Worm (Caenorhabditis elegans) whole organism, young adult: ENCODE measurements around the gene ubxn-6.
A peak's percentile ranks its signal among the peaks of the same experiment; 100 is the strongest.

Experiments used
- B0019.2 ChIP-seq: fragments of 200-800 bp; sonication (Bioruptor generic); conservative IDR thresholded peaks from 2 replicates; pipeline ENCODE4 v1.3.6; 2022; ENCODE audit warnings: missing genetic modification reagents, missing genetic modification characterization, missing compliant biosample characterization
- B0261.1 ChIP-seq: sonication (generic microtip); optimal IDR thresholded peaks from 2 replicates; lab custom pipeline; 2016; ENCODE audit warnings: mild to moderate bottlenecking, missing genetic modification characterization, moderate library complexity, missing compliant biosample characterization
- D2030.7 ChIP-seq: fragments of 200-800 bp; sonication (Bioruptor generic); IDR thresholded peaks from 2 replicates; pipeline ENCODE4 v1.3.6; 2022; ENCODE audit warnings: missing genetic modification reagents, missing genetic modification characterization, missing compliant biosample characterization
- F22D6.2 ChIP-seq: sonication (generic microtip); optimal IDR thresholded peaks from 2 replicates; lab custom pipeline; 2016; ENCODE audit warnings: mild to moderate bottlenecking, missing genetic modification characterization, missing compliant biosample characterization
- F33H1.4 ChIP-seq: fragments of 200-800 bp; sonication (Bioruptor generic); IDR thresholded peaks from 2 replicates; pipeline ENCODE4 v1.3.6; 2022; ENCODE audit warnings: missing genetic modification reagents, missing genetic modification characterization, missing compliant biosample characterization
- F49E8.2 ChIP-seq: sonication (generic microtip); optimal IDR thresholded peaks from 3 replicates; lab custom pipeline; 2017; ENCODE audit warnings: missing genetic modification characterization, mild to moderate bottlenecking, missing compliant biosample characterization, antibody characterized with exemption, moderate library complexity; ENCODE audit not compliant: insufficient read depth
- F52B5.7 ChIP-seq: sonication (generic microtip); optimal IDR thresholded peaks from 2 replicates; lab custom pipeline; 2016; ENCODE audit warnings: mild to moderate bottlenecking, missing genetic modification characterization, missing compliant biosample characterization
- F57C9.4 ChIP-seq: sonication (generic microtip); optimal IDR thresholded peaks from 2 replicates; lab custom pipeline; 2017; ENCODE audit warnings: mild to moderate bottlenecking, missing genetic modification characterization, missing compliant biosample characterization
- T07F8.4 ChIP-seq: sonication (generic microtip); optimal IDR thresholded peaks from 2 replicates; lab custom pipeline; 2016; ENCODE audit warnings: mild to moderate bottlenecking, missing genetic modification characterization, moderate library complexity, missing compliant biosample characterization
- Y53G8AR.9 ChIP-seq: fragments of 200-800 bp; sonication (Bioruptor generic); conservative IDR thresholded peaks from 2 replicates; pipeline ENCODE4 v1.3.6; 2022; ENCODE audit warnings: missing genetic modification reagents, missing genetic modification characterization, missing compliant biosample characterization
- Y67H2A.10 ChIP-seq: fragments of 200-800 bp; sonication (Bioruptor generic); conservative IDR thresholded peaks from 2 replicates; pipeline ENCODE4 v1.3.6; 2022; ENCODE audit warnings: missing genetic modification reagents, missing genetic modification characterization, missing compliant biosample characterization
- athp-1 ChIP-seq: sonication (generic microtip); optimal IDR thresholded peaks from 2 replicates; lab custom pipeline; 2017; ENCODE audit warnings: mild to moderate bottlenecking, missing genetic modification characterization, missing compliant biosample characterization
- attf-3 ChIP-seq: fragments of 200-800 bp; sonication (Bioruptor generic); conservative IDR thresholded peaks from 2 replicates; pipeline ENCODE4 v1.3.6; 2022; ENCODE audit warnings: missing genetic modification reagents, missing genetic modification characterization, missing compliant biosample characterization
- attf-6 ChIP-seq: fragments of 200-800 bp; sonication (Bioruptor generic); IDR thresholded peaks from 2 replicates; pipeline ENCODE4 v1.3.6; 2022; ENCODE audit warnings: missing genetic modification reagents, missing genetic modification characterization, missing compliant biosample characterization
- ccch-3 ChIP-seq: fragments of 200-800 bp; sonication (Bioruptor generic); optimal IDR thresholded peaks from 2 replicates; lab custom pipeline; 2018; ENCODE audit warnings: mild to moderate bottlenecking, missing genetic modification characterization, missing compliant biosample characterization
- cebp-1 ChIP-seq, 2 experiments: fragments of 200-800 bp in 1 of 2; sonication (Bioruptor generic) in 1 of 2; sonication (generic microtip) in 1 of 2; IDR thresholded peaks in 1 of 2; optimal IDR thresholded peaks in 1 of 2; 2 replicates each; pipeline versions ENCODE4 v1.3.6 to Lab custom; 2017 to 2022; ENCODE audit warnings: missing compliant biosample characterization in 2 of 2, missing genetic modification characterization in 2 of 2, mild to moderate bottlenecking in 1 of 2, missing genetic modification reagents in 1 of 2, moderate library complexity in 1 of 2
- ceh-27 ChIP-seq: fragments of 200-800 bp; sonication (Bioruptor generic); optimal IDR thresholded peaks from 2 replicates; lab custom pipeline; 2018; ENCODE audit warnings: mild to moderate bottlenecking, missing genetic modification characterization, moderate library complexity, missing compliant biosample characterization
- ceh-40 ChIP-seq: fragments of 200-800 bp; sonication (Bioruptor generic); IDR thresholded peaks from 2 replicates; pipeline ENCODE4 v1.3.6; 2022; ENCODE audit warnings: missing genetic modification characterization, missing compliant biosample characterization
- ceh-58 ChIP-seq: fragments of 200-800 bp; sonication (Bioruptor generic); IDR thresholded peaks from 2 replicates; pipeline ENCODE4 v1.3.6; 2022; ENCODE audit warnings: missing genetic modification characterization, missing compliant biosample characterization
- ceh-79 ChIP-seq: sonication (generic microtip); optimal IDR thresholded peaks from 2 replicates; lab custom pipeline; 2017; ENCODE audit warnings: mild to moderate bottlenecking, missing genetic modification characterization, missing compliant biosample characterization
- die-1 ChIP-seq: sonication (generic microtip); optimal IDR thresholded peaks from 2 replicates; lab custom pipeline; 2016; ENCODE audit warnings: missing genotype, mild to moderate bottlenecking, missing genetic modification characterization, missing compliant biosample characterization
- ekl-4 ChIP-seq: fragments of 200-800 bp; sonication (Bioruptor generic); IDR thresholded peaks from 2 replicates; pipeline ENCODE4 v1.3.6; 2022; ENCODE audit warnings: missing genetic modification reagents, missing genetic modification characterization, missing compliant biosample characterization
- ets-4 ChIP-seq: fragments of 200-800 bp; sonication (Bioruptor generic); optimal IDR thresholded peaks from 2 replicates; lab custom pipeline; 2018; ENCODE audit warnings: mild to moderate bottlenecking, missing genetic modification characterization, missing compliant biosample characterization
- fkh-3 ChIP-seq: sonication (generic microtip); optimal IDR thresholded peaks from 2 replicates; lab custom pipeline; 2016; ENCODE audit warnings: mild to moderate bottlenecking, missing genetic modification characterization, missing compliant biosample characterization
- gei-17 ChIP-seq: fragments of 200-800 bp; sonication (Bioruptor generic); optimal IDR thresholded peaks from 2 replicates; lab custom pipeline; 2018; ENCODE audit warnings: mild to moderate bottlenecking, missing genetic modification characterization, missing compliant biosample characterization
- hrde-1 ChIP-seq: sonication (generic microtip); optimal IDR thresholded peaks from 2 replicates; lab custom pipeline; 2016; ENCODE audit warnings: missing genetic modification characterization, mild to moderate bottlenecking, missing compliant biosample characterization, moderate library complexity, missing genotype, missing genetic modification reagents, borderline replicate concordance
- let-526 ChIP-seq: fragments of 200-800 bp; sonication (Bioruptor generic); IDR thresholded peaks from 2 replicates; pipeline ENCODE4 v1.3.6; 2022; ENCODE audit warnings: missing genetic modification reagents, missing genetic modification characterization, missing compliant biosample characterization
- let-607 ChIP-seq, 2 experiments: fragments of 200-800 bp in 1 of 2; sonication (Bioruptor generic) in 1 of 2; sonication (generic microtip) in 1 of 2; optimal IDR thresholded peaks; 2 replicates each; lab custom pipeline; 2016 to 2018; ENCODE audit warnings: mild to moderate bottlenecking in 2 of 2, missing compliant biosample characterization in 2 of 2, missing genetic modification characterization in 2 of 2, moderate library complexity in 2 of 2, missing genotype in 1 of 2
- lin-26 ChIP-seq: fragments of 200-800 bp; sonication (Bioruptor generic); IDR thresholded peaks from 2 replicates; pipeline ENCODE4 v1.3.6; 2022; ENCODE audit warnings: missing genetic modification reagents, missing genetic modification characterization, missing compliant biosample characterization
- madf-10 ChIP-seq: sonication (generic microtip); optimal IDR thresholded peaks from 2 replicates; lab custom pipeline; 2016; ENCODE audit warnings: mild to moderate bottlenecking, missing genetic modification characterization, missing compliant biosample characterization
- madf-3 ChIP-seq: fragments of 200-800 bp; sonication (Bioruptor generic); IDR thresholded peaks from 2 replicates; pipeline ENCODE4 v1.3.6; 2022; ENCODE audit warnings: missing genetic modification reagents, missing genetic modification characterization, missing compliant biosample characterization
- madf-6 ChIP-seq: fragments of 200-800 bp; sonication (Bioruptor generic); IDR thresholded peaks from 2 replicates; pipeline ENCODE4 v1.3.6; 2022; ENCODE audit warnings: missing genetic modification reagents, missing genetic modification characterization, missing compliant biosample characterization
- nfyb-1 ChIP-seq: fragments of 200-800 bp; sonication (Bioruptor generic); IDR thresholded peaks from 2 replicates; pipeline ENCODE4 v1.3.6; 2022; ENCODE audit warnings: missing genetic modification reagents, missing genetic modification characterization, missing compliant biosample characterization
- nhr-179 ChIP-seq: sonication (generic microtip); optimal IDR thresholded peaks from 2 replicates; lab custom pipeline; 2016; ENCODE audit warnings: mild to moderate bottlenecking, missing genetic modification characterization, missing compliant biosample characterization
- nhr-90 ChIP-seq: sonication (generic microtip); optimal IDR thresholded peaks from 2 replicates; lab custom pipeline; 2016; ENCODE audit warnings: missing genotype, mild to moderate bottlenecking, missing genetic modification characterization, missing compliant biosample characterization
- pbrm-1 ChIP-seq: fragments of 200-800 bp; sonication (Bioruptor generic); IDR thresholded peaks from 2 replicates; pipeline ENCODE4 v1.3.6; 2022; ENCODE audit warnings: missing genetic modification reagents, missing genetic modification characterization, missing compliant biosample characterization
- pha-4 ChIP-seq: fragments of 150-350 bp; sonication (generic microtip); optimal IDR thresholded peaks from 2 replicates; lab custom pipeline; 2014; ENCODE audit warnings: missing biosample characterization, missing genetic modification reagents, missing genetic modification characterization
- rcor-1 ChIP-seq: fragments of 200-800 bp; sonication (Bioruptor generic); IDR thresholded peaks from 2 replicates; pipeline ENCODE4 v1.3.6; 2022; ENCODE audit warnings: missing genetic modification reagents, missing genetic modification characterization, missing compliant biosample characterization
- repo-1 ChIP-seq: sonication (generic microtip); optimal IDR thresholded peaks from 2 replicates; lab custom pipeline; 2017; ENCODE audit warnings: mild to moderate bottlenecking, missing genetic modification characterization, missing compliant biosample characterization
- snpc-1.1 ChIP-seq: sonication (generic microtip); optimal IDR thresholded peaks from 2 replicates; lab custom pipeline; 2017; ENCODE audit warnings: missing genetic modification characterization, mild to moderate bottlenecking, missing compliant biosample characterization, antibody characterized with exemption, moderate library complexity, missing genotype, missing genetic modification reagents; ENCODE audit not compliant: insufficient read depth
- snpc-1.3 ChIP-seq: sonication (generic microtip); optimal IDR thresholded peaks from 2 replicates; lab custom pipeline; 2017; ENCODE audit warnings: missing genetic modification characterization, mild to moderate bottlenecking, missing compliant biosample characterization, antibody characterized with exemption, moderate library complexity, missing genotype, missing genetic modification reagents; ENCODE audit not compliant: insufficient read depth
- xnd-1 ChIP-seq: sonication (generic microtip); optimal IDR thresholded peaks from 2 replicates; lab custom pipeline; 2016; ENCODE audit warnings: missing genotype, missing genetic modification reagents, missing genetic modification characterization, missing compliant biosample characterization
- ztf-22 ChIP-seq: fragments of 200-800 bp; sonication (Bioruptor generic); optimal IDR thresholded peaks from 2 replicates; lab custom pipeline; 2018; ENCODE audit warnings: mild to moderate bottlenecking, missing genetic modification characterization, moderate library complexity, missing compliant biosample characterization

ubxn-6 gene

DNA sequence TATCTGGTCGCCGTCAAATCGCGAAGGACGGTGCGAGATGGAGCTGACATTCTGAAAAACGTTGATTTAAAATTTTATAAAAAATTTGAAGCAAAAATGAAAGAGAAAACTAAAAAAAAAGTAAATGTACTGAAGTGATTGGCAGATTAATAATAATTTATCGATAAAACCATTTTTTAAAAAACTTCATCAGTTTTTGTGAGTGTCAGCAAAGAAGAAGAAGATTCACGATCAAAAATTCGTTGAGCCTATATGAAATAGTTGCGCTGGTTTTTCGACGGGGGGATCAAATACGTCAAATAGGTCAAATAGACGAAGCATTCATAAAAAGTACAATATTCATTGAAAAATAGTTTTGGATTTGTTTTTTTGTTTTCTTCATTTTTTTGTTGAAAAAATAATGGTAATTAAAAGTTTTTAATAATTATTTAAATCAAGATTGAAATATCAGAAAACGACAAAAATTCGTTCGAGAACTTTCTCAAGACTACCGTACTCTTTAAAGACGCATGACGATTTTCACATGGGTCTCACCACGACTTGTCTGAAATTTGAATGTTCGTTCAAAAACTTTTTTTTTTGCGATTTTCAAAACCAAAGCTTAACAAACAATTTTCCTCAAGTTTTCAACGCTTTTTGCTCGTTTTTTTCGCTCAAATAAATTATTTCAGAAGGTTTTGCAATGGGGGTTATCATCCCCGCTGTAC is 48.8 kb downstream of the ubxn-6 start, which contains the start of the genes memi-1 and cyp-31A3 (continued):
- TF ChIP-seq nhr-179 (tag; lab: Kevin White, UChicago) (no peak), ztf-22 (GFP tag; lab: Kevin White, UChicago) (no peak), D2030.7 (GFP tag; lab: Robert Waterston, UW) (peak; percentile 82), athp-1 (tag; lab: Kevin White, UChicago) (no peak), gei-17 (GFP tag; lab: Kevin White, UChicago) (no peak), Y67H2A.10 (GFP tag; lab: Robert Waterston, UW) (no peak), let-526 (GFP tag; lab: Robert Waterston, UW) (no peak), ceh-27 (GFP tag; lab: Kevin White, UChicago) (no peak), madf-10 (tag; lab: Kevin White, UChicago) (no peak), snpc-1.1 (tag; lab: Kevin White, UChicago) (peak; percentile 46), pbrm-1 (GFP tag; lab: Robert Waterston, UW) (peak; percentile 44; the same call in 1 of the 2 replicates), ceh-40 (GFP tag; lab: Robert Waterston, UW) (no peak), attf-3 (GFP tag; lab: Robert Waterston, UW) (no peak), F33H1.4 (GFP tag; lab: Robert Waterston, UW) (peak; percentile 97), madf-3 (GFP tag; lab: Robert Waterston, UW) (0 out of 2 replicates have a peak, but pooled peaks have one; percentile 31), nfyb-1 (GFP tag; lab: Robert Waterston, UW) (no peak), T07F8.4 (tag; lab: Kevin White, UChicago) (no peak), cebp-1 (GFP tag; IDR thresholded peaks at IDR 0.05; lab: Robert Waterston, UW) (no peak), cebp-1 (tag; optimal IDR thresholded peaks at IDR 0.05; lab: Kevin White, UChicago) (no peak), repo-1 (tag; lab: Kevin White, UChicago) (no peak), F22D6.2 (tag; lab: Kevin White, UChicago) (no peak), snpc-1.3 (tag; lab: Kevin White, UChicago) (peak; percentile 52), nhr-90 (tag; lab: Kevin White, UChicago) (no peak), hrde-1 (no peak), fkh-3 (no peak), B0261.1 (tag; lab: Kevin White, UChicago) (no peak), pha-4 (tag; lab: Kevin White, UChicago) (no peak), let-607 (tag; optimal IDR thresholded peaks at IDR 0.05; lab: Kevin White, UChicago) (no peak), F49E8.2 (tag; lab: Kevin White, UChicago) (no peak), ceh-79 (tag; lab: Kevin White, UChicago) (no peak), xnd-1 (tag; lab: Kevin White, UChicago) (peak; percentile 86), F52B5.7 (tag; lab: Kevin White, UChicago) (no peak), ceh-58 (no peak), ekl-4 (GFP tag; lab: Robert Waterston, UW) (peak; percentile 75), ets-4 (GFP tag; lab: Kevin White, UChicago) (no peak)

DNA sequence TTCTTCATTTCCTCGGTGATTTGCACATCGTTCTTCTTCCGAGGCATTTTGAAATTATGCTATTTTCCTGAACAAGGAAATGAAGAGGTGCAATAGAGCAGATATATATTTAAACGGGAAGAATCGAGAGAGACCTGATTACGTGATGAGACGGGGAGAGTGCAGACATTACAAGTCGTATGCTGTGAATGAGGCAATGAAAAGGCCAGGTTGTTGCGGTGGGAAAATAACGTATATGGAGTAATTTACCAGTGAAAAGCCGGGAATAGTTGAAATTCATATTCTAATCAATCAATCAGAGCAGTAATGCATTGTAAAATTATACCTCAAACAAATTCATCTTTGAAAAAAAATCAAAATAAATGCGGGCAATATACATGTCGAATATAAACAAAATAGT is 50.6 kb downstream of the ubxn-6 start, which contains the start of gene Y17G9B.8:
Gene Y17G9B.8 (minus strand): TSS at position 182 of the 400 bp plus-strand sequence.
- no peak for TF ChIP-seq ceh-58
- no peak for TF ChIP-seq let-526 (GFP tag; lab: Robert Waterston, UW)
- no peak for TF ChIP-seq ccch-3
- TF ChIP-seq B0019.2 (GFP tag; lab: Robert Waterston, UW): no peak
- no peak for TF ChIP-seq F33H1.4 (GFP tag; lab: Robert Waterston, UW)
- peak; percentile 72 for TF ChIP-seq nfyb-1 (GFP tag; lab: Robert Waterston, UW)
- no peak for TF ChIP-seq hrde-1
- TF ChIP-seq pbrm-1 (GFP tag; lab: Robert Waterston, UW): no peak
- TF ChIP-seq rcor-1 (GFP tag; lab: Robert Waterston, UW): peak; percentile 40; the same call in 1 of the 2 replicates
- TF ChIP-seq F52B5.7 (tag; lab: Kevin White, UChicago): no peak
- peak; percentile 55; the same call in 1 of the 2 replicates for TF ChIP-seq madf-6 (GFP tag; lab: Robert Waterston, UW)
- no peak for TF ChIP-seq attf-6 (GFP tag; lab: Robert Waterston, UW)
- TF ChIP-seq F57C9.4 (tag; lab: Kevin White, UChicago): no peak
- no peak for TF ChIP-seq Y67H2A.10 (GFP tag; lab: Robert Waterston, UW)
- peak; percentile 44; the same call in 1 of the 2 replicates for TF ChIP-seq lin-26
- peak; percentile 10 for TF ChIP-seq athp-1 (tag; lab: Kevin White, UChicago)
- no peak for TF ChIP-seq Y53G8AR.9 (GFP tag; lab: Robert Waterston, UW)
- no peak for TF ChIP-seq ceh-40 (GFP tag; lab: Robert Waterston, UW)
- peak; percentile 11 for TF ChIP-seq snpc-1.3 (tag; lab: Kevin White, UChicago)
- TF ChIP-seq die-1: peak; percentile 25
